Fruit fly (Drosophila melanogaster): ENCODE data around the gene S-Lap1.

The S-Lap1 gene

dm6 chr3L:8578470-8578869 is 38.6 kb upstream of the S-Lap1 start (continued):
- TF ChIP-seq Deaf1 (tag; optimal IDR thresholded peaks at IDR 0.05) = peak; percentile 77

- TF ChIP-seq tx (GFP tag; optimal IDR thresholded peaks at IDR 0.05) (no peak), Ets97D (GFP tag; optimal IDR thresholded peaks at IDR 0.05) (no peak), CG14441 (GFP tag; IDR thresholded peaks at IDR 0.05) (peak; percentile 28; the same call in 1 of the 2 replicates), Nf-YA (GFP tag; IDR thresholded peaks at IDR 0.05) (no peak), dan (GFP tag; IDR thresholded peaks at IDR 0.05) (no peak), CG12769 (tag; optimal IDR thresholded peaks at IDR 0.05) (peak; percentile 23), Tbp (GFP tag; optimal IDR thresholded peaks at IDR 0.05) (no peak), fu2 (GFP tag; optimal IDR thresholded peaks at IDR 0.05) (no peak), Hr39 (optimal IDR thresholded peaks at IDR 0.05) (no peak), sr (GFP tag; IDR thresholded peaks at IDR 0.05) (peak; percentile 77), lab (GFP tag; optimal IDR thresholded peaks at IDR 0.05) (no peak), CG7372 (GFP tag; IDR thresholded peaks at IDR 0.05) (peak; percentile 64; the same call in 1 of the 2 replicates), Med (GFP tag) (peak; percentile 45), ac (GFP tag; optimal IDR thresholded peaks at IDR 0.05) (no peak), Mes4 (GFP tag; optimal IDR thresholded peaks at IDR 0.05) (no peak)
Measured at dm6 chr3L:8579513-8579912, 37.5 kb upstream of the S-Lap1 start.

dm6 chr3L:8580780-8581179 is 36.3 kb upstream of the S-Lap1 start:
- peak; percentile 34 for TF ChIP-seq BtbVII (GFP tag; optimal IDR thresholded peaks at IDR 0.05)
- TF ChIP-seq Sry-δ (GFP tag; optimal IDR thresholded peaks at IDR 0.05) = no peak
- TF ChIP-seq dimm (GFP tag; IDR thresholded peaks at IDR 0.05) = no peak
- peak; percentile 61 for TF ChIP-seq exex (tag; optimal IDR thresholded peaks at IDR 0.05)
- no peak for TF ChIP-seq CG17328 (GFP tag; IDR thresholded peaks at IDR 0.05)
- TF ChIP-seq CG4730 (GFP tag; IDR thresholded peaks at IDR 0.05) = no peak
- no peak for TF ChIP-seq cato (GFP tag; optimal IDR thresholded peaks at IDR 0.05; ENCODE audit: borderline replicate concordance)
- peak; percentile 23 for TF ChIP-seq CG34376 (GFP tag; optimal IDR thresholded peaks at IDR 0.05)
- TF ChIP-seq CG4424 (GFP tag; optimal IDR thresholded peaks at IDR 0.05) = no peak
- peak; percentile 10 for TF ChIP-seq sd (tag; optimal IDR thresholded peaks at IDR 0.05)
- TF ChIP-seq Pdp1 (GFP tag; optimal IDR thresholded peaks at IDR 0.05) = peak in 1 of 2 experiments; percentile 85
- TF ChIP-seq GATAe (GFP tag; conservative IDR thresholded peaks at IDR 0.05) = peak; percentile 84
- peak; percentile 10 for TF ChIP-seq mirr (GFP tag; optimal IDR thresholded peaks at IDR 0.05)
- no peak for TF ChIP-seq CG10959 (GFP tag; IDR thresholded peaks at IDR 0.05)
- no peak for TF ChIP-seq Bteb2 (GFP tag; optimal IDR thresholded peaks at IDR 0.05)
- TF ChIP-seq Ets65A (GFP tag) = peak; percentile 21
- TF ChIP-seq Rfx (GFP tag; IDR thresholded peaks at IDR 0.05) = no peak

- TF ChIP-seq zen2 (GFP tag; IDR thresholded peaks at IDR 0.05; ENCODE audit: partially characterized antibody) (no peak), CG3281 (GFP tag; optimal IDR thresholded peaks at IDR 0.05) (no peak), maf-S (GFP tag; optimal IDR thresholded peaks at IDR 0.05) (no peak), CG8290 (GFP tag; optimal IDR thresholded peaks at IDR 0.05) (no peak), CG8290 (tag; optimal IDR thresholded peaks at IDR 0.05) (no peak), Med (GFP tag) (peak; percentile 39), chinmo (GFP tag; IDR thresholded peaks at IDR 0.05; ENCODE audit: partially characterized antibody) (0 out of 4 replicates have a peak, but pooled peaks have one; percentile 59), CG11504 (tag; optimal IDR thresholded peaks at IDR 0.05) (peak; percentile 48), Hmr (GFP tag; optimal IDR thresholded peaks at IDR 0.05) (no peak), ci (GFP tag; IDR thresholded peaks at IDR 0.05) (no peak), danr (GFP tag; IDR thresholded peaks at IDR 0.05) (no peak), CG34224 (GFP tag; IDR thresholded peaks at IDR 0.05; ENCODE audit: partially characterized antibody) (no peak), NFAT (GFP tag; IDR thresholded peaks at IDR 0.05) (no peak), CoRest (tag; optimal IDR thresholded peaks at IDR 0.05) (no peak), CG7271 (tag; optimal IDR thresholded peaks at IDR 0.05) (no peak), sqz (GFP tag; optimal IDR thresholded peaks at IDR 0.05) (no peak), Deaf1 (tag; optimal IDR thresholded peaks at IDR 0.05) (peak; percentile 76), sr (GFP tag; IDR thresholded peaks at IDR 0.05) (peak; percentile 88; the same call in 2 of the 3 replicates), seq (GFP tag; IDR thresholded peaks at IDR 0.05) (no peak)
Measured at dm6 chr3L:8582105-8582707, 34.8 kb upstream of the S-Lap1 start.

Data from whole organism, embryonic.